Fruit fly (Drosophila melanogaster) ovary, adult (tissue): ENCODE results near the gene ND-30.

Experiments
- CG17801 ChIP-seq: fragments of 200-800 bp; optimal IDR thresholded peaks from 2 replicates; lab custom pipeline; 2019; ENCODE audit warnings: missing biosample characterization, mild to moderate bottlenecking, missing genetic modification characterization, moderate library complexity; ENCODE audit not compliant: partially characterized antibody

The ND-30 gene

DNA sequence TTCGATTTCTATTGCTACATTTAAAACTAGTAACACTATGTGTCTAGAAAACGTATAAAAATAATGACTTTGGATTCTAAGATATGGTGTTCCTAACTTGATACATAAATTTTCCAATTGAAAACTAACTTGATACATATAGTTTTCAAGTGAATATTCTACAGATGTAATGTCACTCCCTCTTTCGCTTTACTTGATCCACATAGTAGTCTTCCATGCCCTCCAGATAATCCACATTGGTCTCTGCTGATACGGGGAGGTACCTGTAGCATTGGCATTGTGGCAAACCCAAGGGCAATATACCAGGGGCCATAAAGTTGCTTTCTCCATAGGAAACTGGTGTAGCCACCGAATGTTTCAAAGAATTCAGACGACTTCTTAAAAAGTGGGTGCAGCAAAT lies 48.3 kb downstream of the ND-30 start, which contains the start of gene CG45066:
Gene CG45066, minus strand, starts transcription at position 101 of the 400 bp plus-strand sequence.
- no peak for TF ChIP-seq CG17801 (GFP tag; lab: Kevin White, UChicago)

- no peak for TF ChIP-seq CG17801 (GFP tag; lab: Kevin White, UChicago)
Observed at dm6 chr3L:3109417-3110090, 49.8 kb downstream of the ND-30 start.

DNA sequence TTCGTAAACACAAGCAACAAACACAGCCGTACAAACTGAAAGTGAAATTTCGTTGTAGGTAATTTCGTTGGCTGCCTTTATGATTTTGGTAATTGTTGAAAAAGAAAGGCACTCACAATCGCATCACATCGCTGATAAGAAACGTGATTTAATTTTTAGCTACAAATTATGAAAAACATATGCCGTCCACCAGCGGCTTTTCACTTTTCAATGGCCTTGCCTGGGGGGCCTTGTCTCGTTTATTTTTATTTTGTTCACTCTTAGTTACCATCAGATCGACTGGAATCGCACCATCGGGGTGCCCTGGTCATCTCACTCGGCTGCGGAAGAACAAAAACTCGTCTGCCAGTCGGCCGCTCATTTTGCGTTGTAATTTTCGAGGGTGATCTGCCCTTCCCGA lies 50.4 kb downstream of the ND-30 start:
- no peak for TF ChIP-seq CG17801 (GFP tag; lab: Kevin White, UChicago)
